Worm (Caenorhabditis elegans) whole organism, early embryonic: Measurements from ENCODE around the gene vav-1.

Experiments
- B0310.2 ChIP-seq: sonication (generic microtip); optimal IDR thresholded peaks from 2 replicates; lab custom pipeline; 2016; ENCODE audit warnings: mild to moderate bottlenecking, missing genetic modification characterization, missing compliant biosample characterization
- ama-1 ChIP-seq: fragments of 150-350 bp; optimal IDR thresholded peaks from 2 replicates; lab custom pipeline; 2014
- flt-1 ChIP-seq: fragments of 200-800 bp; sonication (Bioruptor generic); IDR thresholded peaks from 2 replicates; pipeline ENCODE4 v1.3.6; 2022; ENCODE audit warnings: missing genetic modification characterization, missing compliant biosample characterization
- hnd-1 ChIP-seq: sonication (generic microtip); optimal IDR thresholded peaks from 2 replicates; lab custom pipeline; 2016; ENCODE audit warnings: missing genetic modification characterization, missing compliant biosample characterization
- pes-1 ChIP-seq: fragments of 200-800 bp; sonication (Bioruptor generic); IDR thresholded peaks from 2 replicates; pipeline ENCODE4 v1.3.6; 2022; ENCODE audit warnings: missing genetic modification reagents, missing genetic modification characterization, missing compliant biosample characterization
- scrt-1 ChIP-seq: fragments of 200-800 bp; sonication (Bioruptor generic); IDR thresholded peaks from 2 replicates; pipeline ENCODE4 v1.3.6; 2022; ENCODE audit warnings: missing genetic modification characterization, missing compliant biosample characterization

- TF ChIP-seq scrt-1 = no peak
- TF ChIP-seq pes-1 (GFP tag; lab: Robert Waterston, UW) = no peak
- no peak for TF ChIP-seq ama-1
- no peak for TF ChIP-seq flt-1 (GFP tag; lab: Robert Waterston, UW)
- no peak for TF ChIP-seq B0310.2 (tag; lab: Kevin White, UChicago)
- no peak for TF ChIP-seq hnd-1 (tag; lab: Kevin White, UChicago)
Measured at ce11 chrX:9208492-9208891, 23.4 kb downstream of the vav-1 start.
